Worm (Caenorhabditis elegans) whole organism, young adult: Measurements from ENCODE around the gene ZK112.4.

Source experiments
- B0035.1 ChIP-seq: sonication (generic microtip); optimal IDR thresholded peaks from 2 replicates; lab custom pipeline; 2016; ENCODE audit warnings: missing genetic modification characterization, mild to moderate bottlenecking, missing compliant biosample characterization, missing genotype, missing genetic modification reagents
- B0261.1 ChIP-seq: sonication (generic microtip); optimal IDR thresholded peaks from 2 replicates; lab custom pipeline; 2016; ENCODE audit warnings: mild to moderate bottlenecking, missing genetic modification characterization, moderate library complexity, missing compliant biosample characterization
- B0336.3 ChIP-seq: fragments of 200-800 bp; sonication (Bioruptor generic); IDR thresholded peaks from 2 replicates; pipeline ENCODE4 v1.3.6; 2022; ENCODE audit warnings: missing genetic modification characterization, missing compliant biosample characterization
- C17E4.6 ChIP-seq: fragments of 200-800 bp; sonication (Bioruptor generic); IDR thresholded peaks from 2 replicates; pipeline ENCODE4 v1.3.6; 2022; ENCODE audit warnings: missing genetic modification reagents, missing genetic modification characterization, missing compliant biosample characterization
- F33H1.4 ChIP-seq: fragments of 200-800 bp; sonication (Bioruptor generic); IDR thresholded peaks from 2 replicates; pipeline ENCODE4 v1.3.6; 2022; ENCODE audit warnings: missing genetic modification reagents, missing genetic modification characterization, missing compliant biosample characterization
- F37B4.10 ChIP-seq: fragments of 200-800 bp; sonication (Bioruptor generic); IDR thresholded peaks from 2 replicates; pipeline ENCODE4 v1.3.6; 2022; ENCODE audit warnings: missing genetic modification characterization, missing compliant biosample characterization
- K12H6.12 ChIP-seq: fragments of 200-800 bp; sonication (Bioruptor generic); optimal IDR thresholded peaks from 2 replicates; lab custom pipeline; 2018; ENCODE audit warnings: mild to moderate bottlenecking, missing genetic modification characterization, missing compliant biosample characterization
- T07F8.4 ChIP-seq: sonication (generic microtip); optimal IDR thresholded peaks from 2 replicates; lab custom pipeline; 2016; ENCODE audit warnings: mild to moderate bottlenecking, missing genetic modification characterization, moderate library complexity, missing compliant biosample characterization
- T26A5.8 ChIP-seq: sonication (generic microtip); optimal IDR thresholded peaks from 2 replicates; lab custom pipeline; 2016; ENCODE audit warnings: missing genetic modification characterization, missing compliant biosample characterization
- Y56A3A.18 ChIP-seq: fragments of 200-800 bp; sonication (Bioruptor generic); IDR thresholded peaks from 2 replicates; pipeline ENCODE4 v1.3.6; 2022; ENCODE audit warnings: missing genetic modification reagents, missing genetic modification characterization, missing compliant biosample characterization
- Y67H2A.10 ChIP-seq: fragments of 200-800 bp; sonication (Bioruptor generic); conservative IDR thresholded peaks from 2 replicates; pipeline ENCODE4 v1.3.6; 2022; ENCODE audit warnings: missing genetic modification reagents, missing genetic modification characterization, missing compliant biosample characterization
- ZK185.1 ChIP-seq: sonication (generic microtip); optimal IDR thresholded peaks from 2 replicates; lab custom pipeline; 2016; ENCODE audit warnings: mild to moderate bottlenecking, missing genetic modification characterization, missing compliant biosample characterization; ENCODE audit not compliant: poor library complexity, severe bottlenecking
- attf-5 ChIP-seq: fragments of 200-800 bp; sonication (Bioruptor generic); optimal IDR thresholded peaks from 2 replicates; lab custom pipeline; 2018; ENCODE audit warnings: mild to moderate bottlenecking, missing genetic modification characterization, missing compliant biosample characterization
- bed-2 ChIP-seq: fragments of 200-800 bp; sonication (Bioruptor generic); IDR thresholded peaks from 2 replicates; pipeline ENCODE4 v1.3.6; 2022; ENCODE audit warnings: missing genetic modification reagents, missing genetic modification characterization, missing compliant biosample characterization
- ccch-3 ChIP-seq: fragments of 200-800 bp; sonication (Bioruptor generic); optimal IDR thresholded peaks from 2 replicates; lab custom pipeline; 2018; ENCODE audit warnings: mild to moderate bottlenecking, missing genetic modification characterization, missing compliant biosample characterization
- ceh-100 ChIP-seq: fragments of 200-800 bp; sonication (Bioruptor generic); IDR thresholded peaks from 2 replicates; pipeline ENCODE4 v1.3.6; 2022; ENCODE audit warnings: missing genetic modification reagents, missing genetic modification characterization, missing compliant biosample characterization
- ceh-27 ChIP-seq: fragments of 200-800 bp; sonication (Bioruptor generic); optimal IDR thresholded peaks from 2 replicates; lab custom pipeline; 2018; ENCODE audit warnings: mild to moderate bottlenecking, missing genetic modification characterization, moderate library complexity, missing compliant biosample characterization
- ceh-91 ChIP-seq: fragments of 200-800 bp; sonication (Bioruptor generic); IDR thresholded peaks from 2 replicates; pipeline ENCODE4 v1.3.6; 2022; ENCODE audit warnings: missing genetic modification reagents, missing genetic modification characterization, missing compliant biosample characterization
- dpff-1 ChIP-seq: sonication (generic microtip); optimal IDR thresholded peaks from 2 replicates; lab custom pipeline; 2017; ENCODE audit warnings: mild to moderate bottlenecking, missing genetic modification characterization, missing compliant biosample characterization
- dpl-1 ChIP-seq: fragments of 150-350 bp; optimal IDR thresholded peaks from 2 replicates; lab custom pipeline; 2014; ENCODE audit warnings: missing biosample characterization, missing genetic modification reagents, missing genetic modification characterization
- egl-18 ChIP-seq: fragments of 200-800 bp; sonication (Bioruptor generic); IDR thresholded peaks from 2 replicates; pipeline ENCODE4 v1.3.6; 2022; ENCODE audit warnings: missing genetic modification reagents, missing genetic modification characterization, missing compliant biosample characterization
- egl-44 ChIP-seq: fragments of 200-800 bp; sonication (Bioruptor generic); IDR thresholded peaks from 2 replicates; pipeline ENCODE4 v1.3.6; 2022; ENCODE audit warnings: missing genetic modification reagents, missing genetic modification characterization, missing compliant biosample characterization
- gei-17 ChIP-seq: fragments of 200-800 bp; sonication (Bioruptor generic); optimal IDR thresholded peaks from 2 replicates; lab custom pipeline; 2018; ENCODE audit warnings: mild to moderate bottlenecking, missing genetic modification characterization, missing compliant biosample characterization
- him-1 ChIP-seq: sonication (generic microtip); optimal IDR thresholded peaks from 2 replicates; lab custom pipeline; 2016; ENCODE audit warnings: missing genotype, missing genetic modification reagents, missing genetic modification characterization, missing compliant biosample characterization
- hlh-26 ChIP-seq: fragments of 200-800 bp; sonication (Bioruptor generic); conservative IDR thresholded peaks from 2 replicates; pipeline ENCODE4 v1.3.6; 2022; ENCODE audit warnings: missing genetic modification reagents, missing genetic modification characterization, missing compliant biosample characterization
- hmg-1.2 ChIP-seq: fragments of 200-800 bp; sonication (Bioruptor generic); IDR thresholded peaks from 2 replicates; pipeline ENCODE4 v1.3.6; 2022; ENCODE audit warnings: missing genetic modification reagents, missing genetic modification characterization, missing compliant biosample characterization
- hrde-1 ChIP-seq: sonication (generic microtip); optimal IDR thresholded peaks from 2 replicates; lab custom pipeline; 2016; ENCODE audit warnings: missing genetic modification characterization, mild to moderate bottlenecking, missing compliant biosample characterization, moderate library complexity, missing genotype, missing genetic modification reagents, borderline replicate concordance
- hsf-1 ChIP-seq: fragments of 200-800 bp; sonication (Bioruptor generic); IDR thresholded peaks from 2 replicates; pipeline ENCODE4 v1.3.6; 2022; ENCODE audit warnings: missing genetic modification reagents, missing genetic modification characterization, missing compliant biosample characterization
- lin-26 ChIP-seq: fragments of 200-800 bp; sonication (Bioruptor generic); IDR thresholded peaks from 2 replicates; pipeline ENCODE4 v1.3.6; 2022; ENCODE audit warnings: missing genetic modification reagents, missing genetic modification characterization, missing compliant biosample characterization
- lin-35 ChIP-seq, 3 experiments: fragments of 150-350 bp in 2 of 3; sonication (generic microtip) in 1 of 3; optimal IDR thresholded peaks; 2 replicates each; lab custom pipeline; 2014 to 2018; ENCODE audit warnings: missing biosample characterization in 3 of 3, missing genetic modification characterization in 3 of 3, missing genetic modification reagents in 3 of 3
- lsl-1 ChIP-seq: fragments of 200-800 bp; sonication (Bioruptor generic); optimal IDR thresholded peaks from 2 replicates; lab custom pipeline; 2018; ENCODE audit warnings: mild to moderate bottlenecking, missing genetic modification characterization, moderate library complexity, missing compliant biosample characterization
- mes-4 ChIP-seq: sonication (generic microtip); optimal IDR thresholded peaks from 2 replicates; lab custom pipeline; 2016; ENCODE audit warnings: missing genotype, missing genetic modification characterization, missing compliant biosample characterization
- nfya-2 ChIP-seq: fragments of 200-800 bp; sonication (Bioruptor generic); IDR thresholded peaks from 2 replicates; pipeline ENCODE4 v1.3.6; 2022; ENCODE audit warnings: missing genetic modification reagents, missing genetic modification characterization, missing compliant biosample characterization
- nfyb-1 ChIP-seq: fragments of 200-800 bp; sonication (Bioruptor generic); IDR thresholded peaks from 2 replicates; pipeline ENCODE4 v1.3.6; 2022; ENCODE audit warnings: missing genetic modification reagents, missing genetic modification characterization, missing compliant biosample characterization
- nhr-80 ChIP-seq: sonication (generic microtip); optimal IDR thresholded peaks from 2 replicates; lab custom pipeline; 2016; ENCODE audit warnings: missing genetic modification characterization, missing compliant biosample characterization
- rcor-1 ChIP-seq: fragments of 200-800 bp; sonication (Bioruptor generic); IDR thresholded peaks from 2 replicates; pipeline ENCODE4 v1.3.6; 2022; ENCODE audit warnings: missing genetic modification reagents, missing genetic modification characterization, missing compliant biosample characterization
- sdz-38 ChIP-seq: sonication (generic microtip); optimal IDR thresholded peaks from 2 replicates; lab custom pipeline; 2016; ENCODE audit warnings: missing genotype, missing genetic modification characterization, missing compliant biosample characterization
- snpc-1.1 ChIP-seq: sonication (generic microtip); optimal IDR thresholded peaks from 2 replicates; lab custom pipeline; 2017; ENCODE audit warnings: missing genetic modification characterization, mild to moderate bottlenecking, missing compliant biosample characterization, antibody characterized with exemption, moderate library complexity, missing genotype, missing genetic modification reagents; ENCODE audit not compliant: insufficient read depth
- snpc-3.4 ChIP-seq: sonication (generic microtip); optimal IDR thresholded peaks from 2 replicates; lab custom pipeline; 2017; ENCODE audit warnings: missing genetic modification characterization, mild to moderate bottlenecking, missing compliant biosample characterization, antibody characterized with exemption, moderate library complexity, missing genotype, missing genetic modification reagents
- somi-1 ChIP-seq: fragments of 200-800 bp; sonication (Bioruptor generic); optimal IDR thresholded peaks from 2 replicates; lab custom pipeline; 2018; ENCODE audit warnings: mild to moderate bottlenecking, missing genetic modification characterization, missing compliant biosample characterization
- tbp1 ChIP-seq: fragments of 200-800 bp; sonication (Bioruptor generic); optimal IDR thresholded peaks from 2 replicates; lab custom pipeline; 2018; ENCODE audit warnings: mild to moderate bottlenecking, missing genetic modification characterization, missing compliant biosample characterization
- tbx-9 ChIP-seq: sonication (generic microtip); optimal IDR thresholded peaks from 2 replicates; lab custom pipeline; 2016; ENCODE audit warnings: borderline replicate concordance, missing genetic modification characterization, inconsistent platforms, missing compliant biosample characterization
- tlf-1 ChIP-seq: fragments of 200-800 bp; sonication (Bioruptor generic); optimal IDR thresholded peaks from 2 replicates; lab custom pipeline; 2018; ENCODE audit warnings: mild to moderate bottlenecking, missing genetic modification characterization, missing compliant biosample characterization
- unc-130 ChIP-seq: sonication (generic microtip); optimal IDR thresholded peaks from 2 replicates; lab custom pipeline; 2016; ENCODE audit warnings: missing genetic modification reagents, missing genetic modification characterization, missing compliant biosample characterization
- zfh-2 ChIP-seq: fragments of 200-800 bp; sonication (Bioruptor generic); conservative IDR thresholded peaks from 2 replicates; pipeline ENCODE4 v1.3.6; 2022; ENCODE audit warnings: missing genetic modification reagents, missing genetic modification characterization, missing compliant biosample characterization
- zim-3 ChIP-seq: sonication (generic microtip); optimal IDR thresholded peaks from 2 replicates; lab custom pipeline; 2017; ENCODE audit warnings: mild to moderate bottlenecking, missing genetic modification characterization, moderate library complexity, missing compliant biosample characterization
- ztf-22 ChIP-seq: fragments of 200-800 bp; sonication (Bioruptor generic); optimal IDR thresholded peaks from 2 replicates; lab custom pipeline; 2018; ENCODE audit warnings: mild to moderate bottlenecking, missing genetic modification characterization, moderate library complexity, missing compliant biosample characterization
- ztf-26 ChIP-seq: sonication (generic microtip); optimal IDR thresholded peaks from 2 replicates; lab custom pipeline; 2017; ENCODE audit warnings: missing genetic modification characterization, missing compliant biosample characterization
- ztf-28 ChIP-seq: fragments of 200-800 bp; sonication (Bioruptor generic); IDR thresholded peaks from 2 replicates; pipeline ENCODE4 v1.3.6; 2022; ENCODE audit warnings: missing genetic modification reagents, missing genetic modification characterization, missing compliant biosample characterization

The ZK112.4 gene

DNA sequence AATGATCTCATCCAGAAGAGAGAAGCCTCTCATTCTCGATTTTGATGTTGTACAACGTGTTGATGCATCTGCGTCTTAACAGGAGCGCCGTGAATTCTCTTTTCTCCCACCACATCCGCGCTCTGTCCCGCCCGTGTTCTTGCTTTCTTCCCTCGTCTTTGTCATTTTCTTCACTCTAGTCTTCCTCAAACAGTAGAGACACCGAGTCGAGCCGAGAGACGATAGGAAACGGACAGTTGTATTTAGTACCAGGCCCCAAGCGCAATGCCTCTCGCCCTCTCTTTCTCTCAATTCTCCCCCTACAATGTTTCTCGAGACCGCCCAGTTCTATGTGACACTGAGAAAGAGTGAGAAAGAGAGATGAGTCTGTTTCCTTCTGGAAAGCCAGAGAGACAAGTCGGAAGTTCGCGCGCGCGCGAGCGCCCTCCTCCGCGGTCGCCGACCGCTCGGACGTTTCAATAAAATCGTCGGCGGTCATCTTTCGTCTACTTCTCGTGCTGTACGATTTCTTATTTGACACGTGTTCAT, at the start of gene ZK112.4:
ZK112.4 (minus strand) TSS at position 478 of the 528 bp plus-strand sequence.
- TF ChIP-seq Y67H2A.10, result no peak
- peak; percentile 2 for TF ChIP-seq attf-5 (GFP tag; lab: Kevin White, UChicago)
- TF ChIP-seq ceh-91, result no peak
- TF ChIP-seq nhr-80, result no peak
- no peak for TF ChIP-seq somi-1 (GFP tag; lab: Kevin White, UChicago)
- no peak for TF ChIP-seq him-1 (tag; lab: Kevin White, UChicago)
- no peak for TF ChIP-seq T26A5.8 (tag; lab: Kevin White, UChicago)
- TF ChIP-seq T07F8.4, result no peak
- TF ChIP-seq ztf-22 (GFP tag; lab: Kevin White, UChicago), result no peak
- TF ChIP-seq unc-130, result no peak
- no peak; the same call in 1 of the 2 replicates for TF ChIP-seq B0336.3 (GFP tag; lab: Robert Waterston, UW)
- TF ChIP-seq ZK185.1, result peak; percentile 37
- no peak for TF ChIP-seq nfya-2 (GFP tag; lab: Robert Waterston, UW)
- no peak for TF ChIP-seq hlh-26 (GFP tag; lab: Robert Waterston, UW)
- no peak for TF ChIP-seq B0035.1
- no peak for TF ChIP-seq F33H1.4 (GFP tag; lab: Robert Waterston, UW)
- no peak for TF ChIP-seq nfyb-1 (GFP tag; lab: Robert Waterston, UW)
- TF ChIP-seq tlf-1 (GFP tag; lab: Kevin White, UChicago), result no peak
- TF ChIP-seq dpff-1 (tag; lab: Kevin White, UChicago), result no peak
- no peak for TF ChIP-seq dpl-1 (GFP tag; lab: Kevin White, UChicago)
- peak in 1 of 3 experiments; percentile 49 for TF ChIP-seq lin-35 (GFP tag; optimal IDR thresholded peaks at IDR 0.05; lab: Kevin White, UChicago)
- TF ChIP-seq snpc-3.4, result no peak
- TF ChIP-seq K12H6.12 (tag; lab: Kevin White, UChicago), result peak; percentile 64
- TF ChIP-seq tbp1 (GFP tag; lab: Kevin White, UChicago), result no peak
- TF ChIP-seq gei-17 (GFP tag; lab: Kevin White, UChicago), result no peak
- no peak for TF ChIP-seq bed-2 (GFP tag; lab: Robert Waterston, UW)
- peak; percentile 5 for TF ChIP-seq lsl-1 (GFP tag; lab: Kevin White, UChicago)
- no peak for TF ChIP-seq lin-26
- no peak for TF ChIP-seq hrde-1 (tag; lab: Kevin White, UChicago)
- TF ChIP-seq ztf-26 (tag; lab: Kevin White, UChicago), result no peak
- no peak for TF ChIP-seq ccch-3
- no peak for TF ChIP-seq tbx-9
- no peak for TF ChIP-seq egl-44
- TF ChIP-seq ceh-27 (GFP tag; lab: Kevin White, UChicago), result peak; percentile 47
- 0 out of 2 replicates have a peak, but pooled peaks have one; percentile 48 for TF ChIP-seq Y56A3A.18
- TF ChIP-seq F37B4.10, result no peak
- 0 out of 2 replicates have a peak, but pooled peaks have one; percentile 21 for TF ChIP-seq hmg-1.2 (GFP tag; lab: Robert Waterston, UW)
- TF ChIP-seq zfh-2 (GFP tag; lab: Robert Waterston, UW), result peak; percentile 86
- TF ChIP-seq ztf-28 (GFP tag; lab: Robert Waterston, UW), result no peak
- TF ChIP-seq ceh-100, result no peak
- TF ChIP-seq egl-18 (GFP tag; lab: Robert Waterston, UW), result no peak
- TF ChIP-seq mes-4 (tag; lab: Kevin White, UChicago), result no peak
- TF ChIP-seq snpc-1.1 (tag; lab: Kevin White, UChicago), result no peak
- TF ChIP-seq hsf-1 (GFP tag; lab: Robert Waterston, UW), result 0 out of 2 replicates have a peak, but pooled peaks have one; percentile 34
- TF ChIP-seq rcor-1 (GFP tag; lab: Robert Waterston, UW), result no peak
- TF ChIP-seq B0261.1 (tag; lab: Kevin White, UChicago), result no peak
- no peak for TF ChIP-seq zim-3 (tag; lab: Kevin White, UChicago)
- TF ChIP-seq C17E4.6, result no peak
- TF ChIP-seq sdz-38, result no peak
